Fruit fly (Drosophila melanogaster) whole organism, embryonic: ENCODE data around the gene CG11052.

Experiments
- Ada2b ChIP-seq: fragments of 200-800 bp; sonication (Bioruptor generic); IDR thresholded peaks from 2 replicates; pipeline ENCODE4 v1.3.6; 2022; ENCODE audit warnings: missing biosample characterization, missing genetic modification characterization
- Awh ChIP-seq: fragments of 200-800 bp; sonication (Bioruptor generic); IDR thresholded peaks from 2 replicates; pipeline ENCODE4, ENCODE4 v1.3.6; 2022; ENCODE audit warnings: missing biosample characterization, missing genetic modification characterization
- CG1603 ChIP-seq: fragments of 200-800 bp; sonication (Bioruptor generic); optimal IDR thresholded peaks from 2 replicates; lab custom pipeline; 2019; ENCODE audit warnings: missing biosample characterization, mild to moderate bottlenecking, missing genetic modification characterization, moderate library complexity
- CG16863 ChIP-seq: fragments of 200-800 bp; sonication (Bioruptor generic); optimal IDR thresholded peaks from 3 replicates; lab custom pipeline; 2016; ENCODE audit warnings: missing biosample characterization, missing genetic modification characterization
- CG17361 ChIP-seq: fragments of 200-800 bp; sonication (Bioruptor generic); IDR thresholded peaks from 3 replicates; pipeline ENCODE4 v1.3.6; 2022; ENCODE audit warnings: missing biosample characterization, missing genetic modification characterization
- CG1832 ChIP-seq: fragments of 200-800 bp; sonication (Bioruptor generic); optimal IDR thresholded peaks from 2 replicates; lab custom pipeline; 2017; ENCODE audit warnings: missing biosample characterization, mild to moderate bottlenecking, missing genetic modification characterization, inconsistent platforms
- CG18599 ChIP-seq: fragments of 200-800 bp; sonication (Bioruptor generic); optimal IDR thresholded peaks from 3 replicates; lab custom pipeline; 2017; ENCODE audit warnings: missing biosample characterization, missing genetic modification characterization, mild to moderate bottlenecking, moderate library complexity, missing genetic modification reagents
- CG3065 ChIP-seq: fragments of 200-800 bp; sonication (Bioruptor generic); optimal IDR thresholded peaks from 2 replicates; lab custom pipeline; 2016; ENCODE audit warnings: missing biosample characterization, missing genetic modification characterization
- CG32532 ChIP-seq: fragments of 200-800 bp; sonication (Bioruptor generic); IDR thresholded peaks from 2 replicates; pipeline ENCODE4 v1.3.6; 2022; ENCODE audit warnings: missing biosample characterization, missing genetic modification characterization
- CG6254 ChIP-seq: fragments of 200-800 bp; sonication (Bioruptor generic); optimal IDR thresholded peaks from 3 replicates; lab custom pipeline; 2017; ENCODE audit warnings: mild to moderate bottlenecking, missing biosample characterization, missing genetic modification reagents, missing genetic modification characterization
- CG6683 ChIP-seq: fragments of 200-800 bp; sonication (Bioruptor generic); optimal IDR thresholded peaks from 2 replicates; lab custom pipeline; 2017; ENCODE audit warnings: missing biosample characterization, mild to moderate bottlenecking, missing genetic modification characterization, missing genetic modification reagents
- CG6689 ChIP-seq: fragments of 200-800 bp; sonication (Bioruptor generic); IDR thresholded peaks from 2 replicates; pipeline ENCODE4 v1.3.6; 2022; ENCODE audit warnings: missing biosample characterization, missing genetic modification characterization
- CG6854 ChIP-seq: fragments of 200-800 bp; sonication (Bioruptor generic); optimal IDR thresholded peaks from 3 replicates; lab custom pipeline; 2017; ENCODE audit warnings: missing biosample characterization, mild to moderate bottlenecking, missing genetic modification characterization
- CG7786 ChIP-seq: fragments of 200-800 bp; sonication (Bioruptor generic); optimal IDR thresholded peaks from 2 replicates; lab custom pipeline; 2016; ENCODE audit warnings: missing biosample characterization, missing genetic modification characterization
- CG7963 ChIP-seq: fragments of 200-800 bp; sonication (Bioruptor generic); IDR thresholded peaks from 3 replicates; pipeline ENCODE4 v1.3.6; 2022; ENCODE audit warnings: missing biosample characterization, missing genetic modification characterization; ENCODE audit not compliant: partially characterized antibody
- Dfd ChIP-seq, 2 experiments: fragments of >200 bp; optimal IDR thresholded peaks; 2 replicates each; lab custom pipeline; 2017; ENCODE audit warnings: missing biosample characterization in 2 of 2, missing genetic modification characterization in 2 of 2
- Eip74EF ChIP-seq, 2 experiments: fragments of 200-800 bp in 1 of 2; fragments of >200 bp in 1 of 2; sonication (Bioruptor generic) in 1 of 2; optimal IDR thresholded peaks; 2 replicates each; lab custom pipeline; 2017 to 2019; ENCODE audit warnings: missing biosample characterization in 2 of 2, missing genetic modification characterization in 2 of 2, mild to moderate bottlenecking in 1 of 2, moderate library complexity in 1 of 2
- Ets65A ChIP-seq: fragments of 200-800 bp; sonication (Bioruptor generic); peaks from one replicate; lab custom pipeline; 2016; ENCODE audit warnings: missing biosample characterization, missing genetic modification characterization
- HHEX ChIP-seq: fragments of 200-800 bp; sonication (Bioruptor generic); optimal IDR thresholded peaks from 3 replicates; lab custom pipeline; 2017; ENCODE audit warnings: missing biosample characterization, mild to moderate bottlenecking, missing genetic modification characterization, missing genetic modification reagents
- Hmx ChIP-seq: fragments of 200-800 bp; sonication (Bioruptor generic); optimal IDR thresholded peaks from 2 replicates; lab custom pipeline; 2016; ENCODE audit warnings: missing biosample characterization, missing genetic modification characterization
- Hr78 ChIP-seq, 2 experiments: fragments of 200-800 bp in 1 of 2; fragments of >200 bp in 1 of 2; sonication (Bioruptor generic) in 1 of 2; optimal IDR thresholded peaks; 2 replicates each; lab custom pipeline; 2017 to 2019; ENCODE audit warnings: missing biosample characterization in 2 of 2, missing genetic modification characterization in 2 of 2, mild to moderate bottlenecking in 1 of 2, moderate library complexity in 1 of 2
- Lpt ChIP-seq: fragments of >200 bp; optimal IDR thresholded peaks from 2 replicates; lab custom pipeline; 2018; ENCODE audit warnings: missing biosample characterization, missing genetic modification characterization
- MESR4 ChIP-seq: fragments of 200-800 bp; sonication (Bioruptor generic); optimal IDR thresholded peaks from 2 replicates; lab custom pipeline; 2018; ENCODE audit warnings: missing biosample characterization, mild to moderate bottlenecking, missing genetic modification characterization, moderate library complexity
- NFAT ChIP-seq: fragments of 200-800 bp; sonication (Bioruptor generic); IDR thresholded peaks from 2 replicates; pipeline ENCODE4 v1.3.6; 2022; ENCODE audit warnings: missing biosample characterization, missing genetic modification characterization
- Ptx1 ChIP-seq: fragments of 200-800 bp; sonication (Bioruptor generic); IDR thresholded peaks from 2 replicates; pipeline ENCODE4 v1.3.6; 2022; ENCODE audit warnings: missing biosample characterization, missing genetic modification characterization
- Ravus ChIP-seq: fragments of 200-800 bp; sonication (Bioruptor generic); IDR thresholded peaks from 2 replicates; pipeline ENCODE4 v1.3.6; 2022; ENCODE audit warnings: missing biosample characterization, missing genetic modification characterization
- Side ChIP-seq: fragments of 200-800 bp; sonication (Bioruptor generic); optimal IDR thresholded peaks from 2 replicates; lab custom pipeline; 2016; ENCODE audit warnings: missing biosample characterization, missing genetic modification characterization
- Sin3A ChIP-seq: fragments of >200 bp; optimal IDR thresholded peaks from 2 replicates; lab custom pipeline; 2018
- Sry-δ ChIP-seq: fragments of 200-800 bp; sonication (Bioruptor generic); optimal IDR thresholded peaks from 2 replicates; lab custom pipeline; 2016; ENCODE audit warnings: missing biosample characterization, missing genetic modification characterization
- al ChIP-seq: fragments of 200-800 bp; sonication (Bioruptor generic); IDR thresholded peaks from 2 replicates; pipeline ENCODE4 v1.3.6; 2022; ENCODE audit warnings: missing biosample characterization, missing genetic modification characterization
- amos ChIP-seq: fragments of 200-800 bp; sonication (Bioruptor generic); IDR thresholded peaks from 2 replicates; pipeline ENCODE4 v1.3.6; 2022; ENCODE audit warnings: missing biosample characterization, missing genetic modification characterization; ENCODE audit not compliant: partially characterized antibody
- caup ChIP-seq: fragments of 200-800 bp; sonication (Bioruptor generic); optimal IDR thresholded peaks from 3 replicates; lab custom pipeline; 2017; ENCODE audit warnings: missing biosample characterization, mild to moderate bottlenecking, missing genetic modification characterization, moderate library complexity; ENCODE audit not compliant: severe bottlenecking
- disco-r ChIP-seq: fragments of 200-800 bp; sonication (Bioruptor generic); optimal IDR thresholded peaks from 2 replicates; lab custom pipeline; 2016; ENCODE audit warnings: missing biosample characterization, missing genetic modification characterization
- emc ChIP-seq: fragments of 200-800 bp; sonication (Bioruptor generic); optimal IDR thresholded peaks from 2 replicates; lab custom pipeline; 2016; ENCODE audit warnings: missing biosample characterization, missing genetic modification characterization
- exex ChIP-seq: fragments of 200-800 bp; sonication (Bioruptor generic); optimal IDR thresholded peaks from 4 replicates; lab custom pipeline; 2018; ENCODE audit warnings: missing biosample characterization, mild to moderate bottlenecking, missing genetic modification characterization, moderate library complexity
- fu2 ChIP-seq: fragments of 200-800 bp; sonication (Bioruptor generic); optimal IDR thresholded peaks from 2 replicates; lab custom pipeline; 2016; ENCODE audit warnings: missing biosample characterization, missing genetic modification characterization
- klu ChIP-seq: fragments of 200-800 bp; sonication (Bioruptor generic); IDR thresholded peaks from 2 replicates; pipeline ENCODE4 v1.3.6; 2022; ENCODE audit warnings: missing biosample characterization, missing genetic modification characterization
- mam ChIP-seq: fragments of 200-800 bp; sonication (Bioruptor generic); optimal IDR thresholded peaks from 3 replicates; lab custom pipeline; 2016; ENCODE audit warnings: missing biosample characterization, missing genetic modification characterization
- nau ChIP-seq: fragments of 200-800 bp; sonication (Bioruptor generic); optimal IDR thresholded peaks from 3 replicates; lab custom pipeline; 2017; ENCODE audit warnings: missing biosample characterization, mild to moderate bottlenecking, missing genetic modification characterization, missing genetic modification reagents
- nom ChIP-seq: fragments of 200-800 bp; sonication (Bioruptor generic); optimal IDR thresholded peaks from 2 replicates; lab custom pipeline; 2017; ENCODE audit warnings: missing biosample characterization, missing genetic modification characterization, mild to moderate bottlenecking, moderate library complexity, missing genetic modification reagents
- p53 ChIP-seq: fragments of 200-800 bp; sonication (Bioruptor generic); optimal IDR thresholded peaks from 2 replicates; lab custom pipeline; 2016; ENCODE audit warnings: missing biosample characterization, missing genetic modification characterization
- pan ChIP-seq, 4 experiments: fragments of >200 bp in 3 of 4; fragments of 200-800 bp in 1 of 4; sonication (Bioruptor generic) in 1 of 4; optimal IDR thresholded peaks in 3 of 4; IDR thresholded peaks in 1 of 4; 2 replicates each; pipeline versions ENCODE4 v1.3.6 to Lab custom; 2017 to 2022; ENCODE audit warnings: missing biosample characterization in 2 of 4, missing genetic modification characterization in 2 of 4, mixed read lengths in 1 of 4
- prd ChIP-seq, 3 experiments: fragments of >200 bp in 2 of 3; fragments of 200-800 bp in 1 of 3; sonication (Bioruptor generic) in 1 of 3; optimal IDR thresholded peaks in 2 of 3; IDR thresholded peaks in 1 of 3; 2 replicates in 2 of 3; 3 replicates in 1 of 3; pipeline versions ENCODE4 v1.3.6 to Lab custom; 2017 to 2022; ENCODE audit warnings: missing biosample characterization in 1 of 3, missing genetic modification characterization in 1 of 3
- ro ChIP-seq: fragments of 200-800 bp; sonication (Bioruptor generic); IDR thresholded peaks from 2 replicates; pipeline ENCODE4 v1.3.6; 2022; ENCODE audit warnings: missing biosample characterization, missing genetic modification characterization
- sd ChIP-seq: fragments of 200-800 bp; sonication (Bioruptor generic); optimal IDR thresholded peaks from 3 replicates; lab custom pipeline; 2018; ENCODE audit warnings: missing biosample characterization, mild to moderate bottlenecking, missing genetic modification characterization, moderate library complexity
- sisA ChIP-seq: fragments of 200-800 bp; sonication (Bioruptor generic); IDR thresholded peaks from 2 replicates; pipeline ENCODE4 v1.3.6; 2022; ENCODE audit warnings: missing biosample characterization, missing genetic modification characterization
- wdn ChIP-seq: fragments of 200-800 bp; sonication (Bioruptor generic); IDR thresholded peaks from 2 replicates; pipeline ENCODE4 v1.3.6; 2022; ENCODE audit warnings: missing biosample characterization, missing genetic modification characterization
- wek ChIP-seq: fragments of 200-800 bp; sonication (Bioruptor generic); optimal IDR thresholded peaks from 3 replicates; lab custom pipeline; 2018; ENCODE audit warnings: missing biosample characterization, mild to moderate bottlenecking, missing genetic modification characterization, moderate library complexity
- yki ChIP-seq: fragments of >200 bp; optimal IDR thresholded peaks from 3 replicates; lab custom pipeline; 2018

CG11052 gene

DNA sequence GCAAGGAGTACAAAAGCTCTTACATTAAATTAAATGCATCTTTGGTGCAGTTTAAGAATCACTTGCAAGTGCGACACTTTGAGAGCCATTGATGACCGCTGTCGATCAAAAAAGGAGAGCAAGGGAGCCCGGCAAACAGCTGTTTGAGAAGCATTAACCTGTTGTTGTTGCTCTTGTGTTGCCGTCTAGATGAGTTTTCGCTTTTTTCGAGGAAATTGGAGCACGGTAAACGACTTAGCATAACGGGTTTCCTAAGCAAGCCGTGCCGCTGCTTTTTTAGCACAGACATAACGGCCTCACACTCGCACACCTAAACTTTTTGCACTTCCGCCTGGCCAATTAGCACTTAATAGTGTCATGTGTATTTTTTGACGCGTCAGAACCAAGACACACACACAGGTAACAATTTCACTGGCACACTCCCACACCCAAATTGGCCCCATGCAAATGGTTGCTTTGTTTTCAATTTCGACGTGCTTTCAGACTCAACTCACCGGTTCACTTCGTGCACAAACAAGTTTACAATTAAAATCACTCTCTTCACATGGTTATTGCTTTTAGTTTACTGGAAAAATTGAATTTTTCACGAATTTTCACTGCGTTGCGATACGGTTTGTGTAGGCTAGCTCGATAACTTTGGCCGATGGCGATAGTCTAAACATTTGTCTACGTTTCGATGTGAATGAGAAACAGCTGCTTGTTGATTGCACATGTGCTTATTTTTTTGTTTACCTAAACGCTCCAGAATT, 21.2 kb upstream of the CG11052 start, which contains the start of the genes CG10903 and CG2747:
Gene CG10903, plus strand, starts transcription at position 261 of the 749 bp plus-strand sequence.
Gene CG2747, minus strand, starts transcription at position 640 of the 749 bp plus-strand sequence.
- TF ChIP-seq Ptx1 (GFP tag; lab: Robert Waterston, UW) (no peak), p53 (peak; percentile 36), Ada2b (GFP tag; lab: Robert Waterston, UW) (no peak), Sin3A (peak; percentile 60), CG16863 (GFP tag; lab: Kevin White, UChicago) (no peak), CG6683 (GFP tag; lab: Kevin White, UChicago) (no peak), wdn (no peak), nau (GFP tag; lab: Kevin White, UChicago) (peak; percentile 28), wek (GFP tag; lab: Kevin White, UChicago) (no peak), CG1832 (GFP tag; lab: Kevin White, UChicago) (no peak), HHEX (GFP tag; lab: Kevin White, UChicago) (no peak), sisA (GFP tag; lab: Robert Waterston, UW) (no peak), CG18599 (GFP tag; lab: Kevin White, UChicago) (no peak), al (GFP tag; lab: Robert Waterston, UW) (no peak), CG7963 (GFP tag; lab: Robert Waterston, UW) (no peak), NFAT (GFP tag; lab: Robert Waterston, UW) (no peak), klu (GFP tag; lab: Robert Waterston, UW) (peak; percentile 40; the same call in 1 of the 2 replicates), MESR4 (GFP tag; lab: Kevin White, UChicago) (peak; percentile 82), Hr78 (GFP tag; optimal IDR thresholded peaks at IDR 0.05; lab: Kevin White, UChicago) (no peak), emc (GFP tag; lab: Kevin White, UChicago) (no peak), CG3065 (GFP tag; lab: Kevin White, UChicago) (no peak), CG6689 (no peak), Hmx (GFP tag; lab: Kevin White, UChicago) (no peak), sd (tag; lab: Kevin White, UChicago) (peak; percentile 79), Ravus (no peak), CG6254 (GFP tag; lab: Kevin White, UChicago) (no peak), CG1603 (peak; percentile 47), CG7786 (GFP tag; lab: Kevin White, UChicago) (no peak), CG6854 (GFP tag; lab: Kevin White, UChicago) (peak; percentile 49), ro (no peak), Eip74EF (GFP tag; optimal IDR thresholded peaks at IDR 0.05; lab: Kevin White, UChicago) (peak in 1 of 2 experiments; percentile 80), mam (no peak), nom (GFP tag; lab: Kevin White, UChicago) (no peak), prd (optimal IDR thresholded peaks at IDR 0.05; lab: Kevin White, UChicago) (no peak), prd (GFP tag; IDR thresholded peaks at IDR 0.05; lab: Robert Waterston, UW) (no peak), yki (lab: Kevin White, UChicago) (no peak), Awh (GFP tag; lab: Robert Waterston, UW) (no peak), Sry-δ (GFP tag; lab: Kevin White, UChicago) (peak; percentile 58), CG32532 (no peak), fu2 (GFP tag; lab: Kevin White, UChicago) (no peak), disco-r (GFP tag; lab: Kevin White, UChicago) (no peak), Side (GFP tag; lab: Kevin White, UChicago) (no peak), amos (GFP tag; lab: Robert Waterston, UW) (peak; percentile 75), Dfd (GFP tag; optimal IDR thresholded peaks at IDR 0.05; lab: Kevin White, UChicago) (no peak), caup (no peak), pan (optimal IDR thresholded peaks at IDR 0.05; lab: Kevin White, UChicago) (no peak), pan (GFP tag; optimal IDR thresholded peaks at IDR 0.05 in 1 of 2, IDR thresholded peaks at IDR 0.05 in 1 of 2) (no peak), Lpt (GFP tag; lab: Kevin White, UChicago) (no peak), Ets65A (GFP tag; lab: Kevin White, UChicago) (no peak), CG17361 (GFP tag; lab: Robert Waterston, UW) (no peak), exex (tag; lab: Kevin White, UChicago) (peak; percentile 39)
